Worm (Caenorhabditis elegans): ENCODE results near the gene sru-3.
A peak's percentile ranks its signal among the peaks of the same experiment; 100 is the strongest.

Gene sru-3

ce11 chrIV:9516831-9517230 is 20.4 kb downstream of the sru-3 start, which contains the start of gene C33A12.19:
Gene C33A12.19 (plus strand): TSS chrIV:9516999.
- TF ChIP-seq nhr-85 (tag) (peak; percentile 83), hlh-4 (tag; optimal IDR thresholded peaks at IDR 0.05) (no peak), C34B4.2 (tag; optimal IDR thresholded peaks at IDR 0.05) (no peak), efl-3 (GFP tag; optimal IDR thresholded peaks at IDR 0.05) (no peak), unc-30 (tag; optimal IDR thresholded peaks at IDR 0.05) (no peak), ceh-90 (tag; optimal IDR thresholded peaks at IDR 0.05) (no peak), lin-35 (GFP tag; optimal IDR thresholded peaks at IDR 0.05) (peak in 1 of 2 experiments; percentile 50), pqm-1 (tag; optimal IDR thresholded peaks at IDR 0.05) (no peak), C04F5.9 (tag; optimal IDR thresholded peaks at IDR 0.05) (no peak), egl-13 (tag; optimal IDR thresholded peaks at IDR 0.05) (no peak), mdl-1 (tag; optimal IDR thresholded peaks at IDR 0.05) (no peak), unc-98 (GFP tag; IDR thresholded peaks at IDR 0.05) (no peak), dsc-1 (tag; optimal IDR thresholded peaks at IDR 0.05) (no peak), nhr-90 (tag; optimal IDR thresholded peaks at IDR 0.05; ENCODE audit: poor library complexity) (peak; percentile 49), pag-3 (tag; optimal IDR thresholded peaks at IDR 0.05; ENCODE audit: borderline replicate concordance, insufficient read depth) (no peak), ztf-4 (tag; optimal IDR thresholded peaks at IDR 0.05) (no peak), snpc-4 (tag; optimal IDR thresholded peaks at IDR 0.05) (no peak), lin-15B (tag; optimal IDR thresholded peaks at IDR 0.05) (no peak), nhr-20 (tag; optimal IDR thresholded peaks at IDR 0.05) (peak; percentile 75), blmp-1 (tag; optimal IDR thresholded peaks at IDR 0.05) (peak; percentile 65), Y116A8C.19 (tag; optimal IDR thresholded peaks at IDR 0.05; ENCODE audit: borderline replicate concordance) (no peak), C16A3.4 (tag; optimal IDR thresholded peaks at IDR 0.05) (peak; percentile 3), lin-14 (GFP tag; optimal IDR thresholded peaks at IDR 0.05) (peak; percentile 68), lsy-2 (tag; optimal IDR thresholded peaks at IDR 0.05) (peak; percentile 20 to 70), skn-1 (tag; optimal IDR thresholded peaks at IDR 0.05) (no peak), hlh-17 (GFP tag; optimal IDR thresholded peaks at IDR 0.05; ENCODE audit: borderline replicate concordance) (no peak), nhr-19 (GFP tag; conservative IDR thresholded peaks at IDR 0.05) (peak; percentile 41), xbp-1 (tag; optimal IDR thresholded peaks at IDR 0.05) (no peak), sptf-1 (tag; optimal IDR thresholded peaks at IDR 0.05) (no peak), tlp-1 (tag; optimal IDR thresholded peaks at IDR 0.05) (no peak), elt-3 (tag; optimal IDR thresholded peaks at IDR 0.05) (peak in 5 of 6 experiments; percentile 38 to 75 (median 62)), tbx-2 (tag; optimal IDR thresholded peaks at IDR 0.05) (peak; percentile 28), grh-1 (GFP tag; IDR thresholded peaks at IDR 0.05) (peak; percentile 57), ceh-88 (GFP tag; IDR thresholded peaks at IDR 0.05) (no peak), snu-23 (GFP tag; optimal IDR thresholded peaks at IDR 0.05) (peak; percentile 46), fkh-8 (tag; optimal IDR thresholded peaks at IDR 0.05) (no peak), mep-1 (tag; optimal IDR thresholded peaks at IDR 0.05) (peak; percentile 17), fkh-4 (tag; optimal IDR thresholded peaks at IDR 0.05; ENCODE audit: borderline replicate concordance) (no peak), unc-86 (tag; optimal IDR thresholded peaks at IDR 0.05) (no peak), dpl-1 (GFP tag; optimal IDR thresholded peaks at IDR 0.05) (no peak), elt-2 (tag; optimal IDR thresholded peaks at IDR 0.05) (peak; percentile 44), rnt-1 (tag; optimal IDR thresholded peaks at IDR 0.05) (no peak), nhr-71 (tag; optimal IDR thresholded peaks at IDR 0.05) (peak; percentile 66), nhr-84 (tag; optimal IDR thresholded peaks at IDR 0.05) (no peak), efl-1 (optimal IDR thresholded peaks at IDR 0.05) (no peak), efl-1 (GFP tag; optimal IDR thresholded peaks at IDR 0.05 in 1 of 2) (peak in 1 of 2 experiments; percentile 90), lin-39 (tag; optimal IDR thresholded peaks at IDR 0.05) (no peak), ces-1 (GFP tag; optimal IDR thresholded peaks at IDR 0.05) (no peak)
